Worm (Caenorhabditis elegans) whole organism, young adult: ENCODE results near the gene grd-13.

Experiments used
- B0019.2 ChIP-seq: fragments of 200-800 bp; sonication (Bioruptor generic); conservative IDR thresholded peaks from 2 replicates; pipeline ENCODE4 v1.3.6; 2022; ENCODE audit warnings: missing genetic modification reagents, missing genetic modification characterization, missing compliant biosample characterization
- B0035.1 ChIP-seq: sonication (generic microtip); optimal IDR thresholded peaks from 2 replicates; lab custom pipeline; 2016; ENCODE audit warnings: missing genetic modification characterization, mild to moderate bottlenecking, missing compliant biosample characterization, missing genotype, missing genetic modification reagents
- C06A6.2 ChIP-seq: fragments of 200-800 bp; sonication (Bioruptor generic); conservative IDR thresholded peaks from 2 replicates; pipeline ENCODE4 v1.3.6; 2022; ENCODE audit warnings: missing genetic modification characterization, missing compliant biosample characterization
- F10E7.11 ChIP-seq: sonication (generic microtip); optimal IDR thresholded peaks from 2 replicates; lab custom pipeline; 2017; ENCODE audit warnings: mild to moderate bottlenecking, missing genetic modification characterization, moderate library complexity, missing compliant biosample characterization
- F22D6.2 ChIP-seq: sonication (generic microtip); optimal IDR thresholded peaks from 2 replicates; lab custom pipeline; 2016; ENCODE audit warnings: mild to moderate bottlenecking, missing genetic modification characterization, missing compliant biosample characterization
- F37B4.10 ChIP-seq: fragments of 200-800 bp; sonication (Bioruptor generic); IDR thresholded peaks from 2 replicates; pipeline ENCODE4 v1.3.6; 2022; ENCODE audit warnings: missing genetic modification characterization, missing compliant biosample characterization
- F39B2.1 ChIP-seq: fragments of 200-800 bp; sonication (Bioruptor generic); IDR thresholded peaks from 2 replicates; pipeline ENCODE4 v1.3.6; 2022; ENCODE audit warnings: missing genetic modification reagents, missing genetic modification characterization, missing compliant biosample characterization
- F55B11.4 ChIP-seq: sonication (generic microtip); optimal IDR thresholded peaks from 2 replicates; lab custom pipeline; 2016; ENCODE audit warnings: missing compliant biosample characterization, missing genetic modification characterization, borderline replicate concordance; ENCODE audit not compliant: insufficient read depth
- K12H6.12 ChIP-seq: fragments of 200-800 bp; sonication (Bioruptor generic); optimal IDR thresholded peaks from 2 replicates; lab custom pipeline; 2018; ENCODE audit warnings: mild to moderate bottlenecking, missing genetic modification characterization, missing compliant biosample characterization
- Y56A3A.18 ChIP-seq: fragments of 200-800 bp; sonication (Bioruptor generic); IDR thresholded peaks from 2 replicates; pipeline ENCODE4 v1.3.6; 2022; ENCODE audit warnings: missing genetic modification reagents, missing genetic modification characterization, missing compliant biosample characterization
- bed-2 ChIP-seq: fragments of 200-800 bp; sonication (Bioruptor generic); IDR thresholded peaks from 2 replicates; pipeline ENCODE4 v1.3.6; 2022; ENCODE audit warnings: missing genetic modification reagents, missing genetic modification characterization, missing compliant biosample characterization
- cebp-1 ChIP-seq, 2 experiments: fragments of 200-800 bp in 1 of 2; sonication (Bioruptor generic) in 1 of 2; sonication (generic microtip) in 1 of 2; IDR thresholded peaks in 1 of 2; optimal IDR thresholded peaks in 1 of 2; 2 replicates each; pipeline versions ENCODE4 v1.3.6 to Lab custom; 2017 to 2022; ENCODE audit warnings: missing compliant biosample characterization in 2 of 2, missing genetic modification characterization in 2 of 2, mild to moderate bottlenecking in 1 of 2, missing genetic modification reagents in 1 of 2, moderate library complexity in 1 of 2
- chd-7 ChIP-seq: sonication (generic microtip); optimal IDR thresholded peaks from 2 replicates; lab custom pipeline; 2016; ENCODE audit warnings: mild to moderate bottlenecking, missing genetic modification characterization, moderate library complexity, missing compliant biosample characterization
- dox-1 ChIP-seq: fragments of 200-800 bp; sonication (Bioruptor generic); IDR thresholded peaks from 2 replicates; pipeline ENCODE4 v1.3.6; 2022; ENCODE audit warnings: missing genetic modification reagents, missing genetic modification characterization, missing compliant biosample characterization
- dpl-1 ChIP-seq: fragments of 150-350 bp; optimal IDR thresholded peaks from 2 replicates; lab custom pipeline; 2014; ENCODE audit warnings: missing biosample characterization, missing genetic modification reagents, missing genetic modification characterization
- efl-1 ChIP-seq: fragments of 150-350 bp; optimal IDR thresholded peaks from 2 replicates; lab custom pipeline; 2014; ENCODE audit warnings: missing biosample characterization, missing genetic modification reagents, missing genetic modification characterization
- egl-44 ChIP-seq: fragments of 200-800 bp; sonication (Bioruptor generic); IDR thresholded peaks from 2 replicates; pipeline ENCODE4 v1.3.6; 2022; ENCODE audit warnings: missing genetic modification reagents, missing genetic modification characterization, missing compliant biosample characterization
- egrh-3 ChIP-seq: fragments of 200-800 bp; sonication (Bioruptor generic); IDR thresholded peaks from 2 replicates; pipeline ENCODE4 v1.3.6; 2022; ENCODE audit warnings: missing genetic modification reagents, missing genetic modification characterization, missing compliant biosample characterization
- him-1 ChIP-seq: sonication (generic microtip); optimal IDR thresholded peaks from 2 replicates; lab custom pipeline; 2016; ENCODE audit warnings: missing genotype, missing genetic modification reagents, missing genetic modification characterization, missing compliant biosample characterization
- hmg-1.2 ChIP-seq: fragments of 200-800 bp; sonication (Bioruptor generic); IDR thresholded peaks from 2 replicates; pipeline ENCODE4 v1.3.6; 2022; ENCODE audit warnings: missing genetic modification reagents, missing genetic modification characterization, missing compliant biosample characterization
- hmg-20 ChIP-seq: fragments of 200-800 bp; sonication (Bioruptor generic); IDR thresholded peaks from 2 replicates; pipeline ENCODE4 v1.3.6; 2022; ENCODE audit warnings: missing genetic modification reagents, missing genetic modification characterization, missing compliant biosample characterization
- hrde-1 ChIP-seq: sonication (generic microtip); optimal IDR thresholded peaks from 2 replicates; lab custom pipeline; 2016; ENCODE audit warnings: missing genetic modification characterization, mild to moderate bottlenecking, missing compliant biosample characterization, moderate library complexity, missing genotype, missing genetic modification reagents, borderline replicate concordance
- lag-1 ChIP-seq: fragments of 200-800 bp; sonication (Bioruptor generic); IDR thresholded peaks from 2 replicates; pipeline ENCODE4 v1.3.6; 2022; ENCODE audit warnings: missing genetic modification reagents, missing genetic modification characterization, missing compliant biosample characterization
- let-607 ChIP-seq, 2 experiments: fragments of 200-800 bp in 1 of 2; sonication (Bioruptor generic) in 1 of 2; sonication (generic microtip) in 1 of 2; optimal IDR thresholded peaks; 2 replicates each; lab custom pipeline; 2016 to 2018; ENCODE audit warnings: mild to moderate bottlenecking in 2 of 2, missing compliant biosample characterization in 2 of 2, missing genetic modification characterization in 2 of 2, moderate library complexity in 2 of 2, missing genotype in 1 of 2
- lin-26 ChIP-seq: fragments of 200-800 bp; sonication (Bioruptor generic); IDR thresholded peaks from 2 replicates; pipeline ENCODE4 v1.3.6; 2022; ENCODE audit warnings: missing genetic modification reagents, missing genetic modification characterization, missing compliant biosample characterization
- lin-40 ChIP-seq: sonication (generic microtip); optimal IDR thresholded peaks from 2 replicates; lab custom pipeline; 2016; ENCODE audit warnings: missing genetic modification characterization, mild to moderate bottlenecking, missing compliant biosample characterization, missing genotype, missing genetic modification reagents
- lsl-1 ChIP-seq: fragments of 200-800 bp; sonication (Bioruptor generic); optimal IDR thresholded peaks from 2 replicates; lab custom pipeline; 2018; ENCODE audit warnings: mild to moderate bottlenecking, missing genetic modification characterization, moderate library complexity, missing compliant biosample characterization
- madf-10 ChIP-seq: sonication (generic microtip); optimal IDR thresholded peaks from 2 replicates; lab custom pipeline; 2016; ENCODE audit warnings: mild to moderate bottlenecking, missing genetic modification characterization, missing compliant biosample characterization
- mcd-1 ChIP-seq: fragments of 200-800 bp; sonication (Bioruptor generic); IDR thresholded peaks from 2 replicates; pipeline ENCODE4 v1.3.6; 2022; ENCODE audit warnings: missing genetic modification reagents, missing genetic modification characterization, missing compliant biosample characterization
- mxl-1 ChIP-seq: sonication (generic microtip); optimal IDR thresholded peaks from 2 replicates; lab custom pipeline; 2016; ENCODE audit warnings: missing genetic modification characterization, missing compliant biosample characterization
- nfyb-1 ChIP-seq: fragments of 200-800 bp; sonication (Bioruptor generic); IDR thresholded peaks from 2 replicates; pipeline ENCODE4 v1.3.6; 2022; ENCODE audit warnings: missing genetic modification reagents, missing genetic modification characterization, missing compliant biosample characterization
- nhr-179 ChIP-seq: sonication (generic microtip); optimal IDR thresholded peaks from 2 replicates; lab custom pipeline; 2016; ENCODE audit warnings: mild to moderate bottlenecking, missing genetic modification characterization, missing compliant biosample characterization
- nhr-27 ChIP-seq: fragments of 200-800 bp; sonication (Bioruptor generic); optimal IDR thresholded peaks from 2 replicates; lab custom pipeline; 2018; ENCODE audit warnings: mild to moderate bottlenecking, missing genetic modification characterization, moderate library complexity, missing compliant biosample characterization
- nhr-80 ChIP-seq: sonication (generic microtip); optimal IDR thresholded peaks from 2 replicates; lab custom pipeline; 2016; ENCODE audit warnings: missing genetic modification characterization, missing compliant biosample characterization
- pbrm-1 ChIP-seq: fragments of 200-800 bp; sonication (Bioruptor generic); IDR thresholded peaks from 2 replicates; pipeline ENCODE4 v1.3.6; 2022; ENCODE audit warnings: missing genetic modification reagents, missing genetic modification characterization, missing compliant biosample characterization
- rpc-1 ChIP-seq, 2 experiments: fragments of 150-350 bp in 1 of 2; sonication (generic microtip) in 1 of 2; optimal IDR thresholded peaks; 2 replicates each; lab custom pipeline; 2014 to 2018; ENCODE audit warnings: missing biosample characterization in 1 of 2, missing genetic modification characterization in 1 of 2, missing genetic modification reagents in 1 of 2, missing genotype in 1 of 2
- snpc-1.3 ChIP-seq: sonication (generic microtip); optimal IDR thresholded peaks from 2 replicates; lab custom pipeline; 2017; ENCODE audit warnings: missing genetic modification characterization, mild to moderate bottlenecking, missing compliant biosample characterization, antibody characterized with exemption, moderate library complexity, missing genotype, missing genetic modification reagents; ENCODE audit not compliant: insufficient read depth
- tbp1 ChIP-seq: fragments of 200-800 bp; sonication (Bioruptor generic); optimal IDR thresholded peaks from 2 replicates; lab custom pipeline; 2018; ENCODE audit warnings: mild to moderate bottlenecking, missing genetic modification characterization, missing compliant biosample characterization
- zfh-2 ChIP-seq: fragments of 200-800 bp; sonication (Bioruptor generic); conservative IDR thresholded peaks from 2 replicates; pipeline ENCODE4 v1.3.6; 2022; ENCODE audit warnings: missing genetic modification reagents, missing genetic modification characterization, missing compliant biosample characterization
- ztf-25 ChIP-seq: fragments of 200-800 bp; sonication (Bioruptor generic); IDR thresholded peaks from 2 replicates; pipeline ENCODE4 v1.3.6; 2022; ENCODE audit warnings: missing genetic modification reagents, missing genetic modification characterization, missing compliant biosample characterization
- ztf-26 ChIP-seq: sonication (generic microtip); optimal IDR thresholded peaks from 2 replicates; lab custom pipeline; 2017; ENCODE audit warnings: missing genetic modification characterization, missing compliant biosample characterization

grd-13 gene

DNA sequence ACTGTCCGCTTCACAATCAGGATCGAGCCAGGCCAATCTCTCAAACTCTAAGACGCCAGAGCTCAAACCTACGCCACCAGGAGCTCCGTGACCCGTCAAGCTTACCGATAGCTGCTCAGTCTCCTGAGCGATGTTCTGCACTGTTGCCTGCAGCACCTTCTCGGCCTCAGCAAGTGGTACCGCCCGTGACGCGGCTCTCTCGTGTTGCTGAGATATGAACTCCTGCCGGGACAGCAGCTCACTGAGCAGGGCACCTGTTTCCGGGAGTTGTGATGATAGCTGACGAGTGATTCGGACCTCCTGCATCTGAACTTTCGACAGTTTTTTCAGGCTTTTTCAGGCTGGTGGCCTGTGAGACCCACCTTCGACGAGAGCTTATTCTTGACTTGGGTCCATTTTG lies 40.0 kb upstream of the grd-13 start:
- TF ChIP-seq him-1 = no peak
- TF ChIP-seq lin-40 = no peak
- TF ChIP-seq zfh-2 = peak; percentile 62; the same call in 1 of the 2 replicates
- no peak for TF ChIP-seq F37B4.10
- no peak for TF ChIP-seq egl-44 (GFP tag; lab: Robert Waterston, UW)
- TF ChIP-seq bed-2 (GFP tag; lab: Robert Waterston, UW) = 0 out of 2 replicates have a peak, but pooled peaks have one; percentile 26
- TF ChIP-seq B0019.2 (GFP tag; lab: Robert Waterston, UW) = no peak
- TF ChIP-seq egrh-3 (GFP tag; lab: Robert Waterston, UW) = peak; percentile 50; the same call in 1 of the 2 replicates
- no peak for TF ChIP-seq nfyb-1

DNA sequence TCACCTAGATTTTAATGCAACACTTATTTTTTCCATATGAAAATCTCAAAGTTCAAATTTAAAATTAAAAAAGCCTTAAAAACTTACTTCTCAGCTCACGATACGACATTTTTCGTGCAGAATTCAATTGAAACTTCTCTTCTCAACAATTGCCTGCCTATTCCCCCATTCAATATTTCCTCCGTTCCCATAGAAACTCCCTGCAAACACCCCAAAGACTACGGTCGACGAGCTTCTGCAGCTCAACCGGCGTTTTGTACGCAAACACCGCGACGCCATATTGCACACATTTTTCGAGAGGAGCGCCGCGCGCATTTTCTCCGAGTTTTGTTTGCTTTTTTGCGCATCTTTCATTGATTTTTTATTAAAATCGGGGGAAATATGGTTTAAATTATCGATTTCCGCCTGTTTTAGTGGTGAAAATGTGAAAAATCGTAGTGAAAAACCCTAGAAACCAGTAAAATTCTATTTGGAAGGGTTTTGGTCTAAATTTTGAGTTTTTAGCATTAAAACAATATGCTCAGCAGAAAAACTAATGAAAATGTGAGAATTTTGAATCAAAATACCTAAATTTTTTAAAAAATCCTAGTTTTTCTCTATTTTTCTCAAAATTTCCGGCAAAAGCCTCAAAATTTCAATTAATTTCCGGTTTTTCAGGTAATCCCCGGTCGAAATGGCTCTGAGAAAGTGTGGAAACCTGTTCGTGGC lies 38.9 kb upstream of the grd-13 start, which contains the start of the genes dyf-3 and pdhb-1:
Gene dyf-3 (minus strand): TSS at position 217 of the 708 bp plus-strand sequence.
Gene pdhb-1 (plus strand): TSS at position 658 of the 708 bp plus-strand sequence.
- TF ChIP-seq mxl-1 (tag; lab: Kevin White, UChicago) (no peak), madf-10 (tag; lab: Kevin White, UChicago) (no peak), ztf-26 (tag; lab: Kevin White, UChicago) (no peak), hmg-1.2 (GFP tag; lab: Robert Waterston, UW) (peak; percentile 25; the same call in 1 of the 2 replicates), nhr-27 (tag; lab: Kevin White, UChicago) (no peak), F37B4.10 (no peak), mcd-1 (GFP tag; lab: Robert Waterston, UW) (peak; percentile 65), F39B2.1 (no peak), cebp-1 (GFP tag; IDR thresholded peaks at IDR 0.05; lab: Robert Waterston, UW) (no peak), cebp-1 (tag; optimal IDR thresholded peaks at IDR 0.05; lab: Kevin White, UChicago) (peak; percentile 8), C06A6.2 (GFP tag; lab: Robert Waterston, UW) (no peak), dox-1 (GFP tag; lab: Robert Waterston, UW) (peak; percentile 56; the same call in 1 of the 2 replicates), ztf-25 (GFP tag; lab: Robert Waterston, UW) (no peak), tbp1 (GFP tag; lab: Kevin White, UChicago) (peak; percentile 10), lsl-1 (GFP tag; lab: Kevin White, UChicago) (peak; percentile 78), F22D6.2 (no peak), him-1 (no peak), chd-7 (no peak), nhr-80 (tag; lab: Kevin White, UChicago) (no peak), dpl-1 (GFP tag; lab: Kevin White, UChicago) (peak; percentile 25), Y56A3A.18 (GFP tag; lab: Robert Waterston, UW) (no peak), efl-1 (GFP tag; lab: Kevin White, UChicago) (peak; percentile 34)
- TF ChIP-seq, all 124 proteins: peak for 8

DNA sequence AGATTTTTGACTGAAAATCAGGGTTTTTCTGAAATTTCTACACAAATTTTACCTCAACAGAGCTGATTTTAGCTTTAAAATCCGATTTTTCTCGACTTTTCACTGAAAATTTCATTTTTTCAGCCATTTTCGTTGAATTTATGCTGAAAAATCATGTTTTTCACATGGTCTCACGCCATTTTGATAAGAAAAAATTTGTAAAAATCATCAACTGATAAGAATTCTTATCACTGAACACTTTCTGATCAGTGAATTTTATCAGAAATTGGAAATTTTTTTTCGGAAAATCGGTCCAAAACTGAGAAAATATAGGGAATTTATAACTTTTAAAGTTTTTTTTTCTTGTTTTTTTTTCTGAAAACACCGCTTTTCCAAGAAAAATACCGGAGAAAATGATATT lies 37.2 kb upstream of the grd-13 start:
- TF ChIP-seq nhr-179 (no peak), mcd-1 (GFP tag; lab: Robert Waterston, UW) (no peak), pbrm-1 (GFP tag; lab: Robert Waterston, UW) (no peak), snpc-1.3 (tag; lab: Kevin White, UChicago) (no peak), lag-1 (GFP tag; lab: Robert Waterston, UW) (no peak), nhr-27 (tag; lab: Kevin White, UChicago) (no peak), mxl-1 (tag; lab: Kevin White, UChicago) (no peak), lin-26 (GFP tag; lab: Robert Waterston, UW) (no peak), hrde-1 (tag; lab: Kevin White, UChicago) (no peak), rpc-1 (optimal IDR thresholded peaks at IDR 0.05; lab: Kevin White, UChicago) (no peak), rpc-1 (tag; optimal IDR thresholded peaks at IDR 0.05; lab: Kevin White, UChicago) (no peak), K12H6.12 (tag; lab: Kevin White, UChicago) (no peak), F10E7.11 (tag; lab: Kevin White, UChicago) (no peak), ztf-26 (tag; lab: Kevin White, UChicago) (no peak), cebp-1 (GFP tag; IDR thresholded peaks at IDR 0.05; lab: Robert Waterston, UW) (no peak), cebp-1 (tag; optimal IDR thresholded peaks at IDR 0.05; lab: Kevin White, UChicago) (no peak), F39B2.1 (no peak), F55B11.4 (tag; lab: Kevin White, UChicago) (no peak), hmg-20 (GFP tag; lab: Robert Waterston, UW) (no peak), B0035.1 (tag; lab: Kevin White, UChicago) (no peak), F22D6.2 (no peak), let-607 (tag; optimal IDR thresholded peaks at IDR 0.05; lab: Kevin White, UChicago) (no peak)
